Worm (Caenorhabditis elegans) whole organism, L4 larva: ENCODE data around the gene F13E9.19.

Experiments used
- F49E8.2 ChIP-seq: sonication (generic microtip); optimal IDR thresholded peaks from 2 replicates; lab custom pipeline; 2016; ENCODE audit warnings: missing compliant biosample characterization, mild to moderate bottlenecking, missing genetic modification characterization, borderline replicate concordance
- R02D3.7 ChIP-seq: fragments of 150-350 bp; sonication (generic microtip); optimal IDR thresholded peaks from 3 replicates; lab custom pipeline; 2014; ENCODE audit warnings: missing biosample characterization, missing genetic modification characterization
- ama-1 ChIP-seq: fragments of 150-350 bp; optimal IDR thresholded peaks from 2 replicates; lab custom pipeline; 2014; ENCODE audit warnings: inconsistent platforms, mixed read lengths
- fkh-10 ChIP-seq: fragments of 150-350 bp; optimal IDR thresholded peaks from 2 replicates; lab custom pipeline; 2014; ENCODE audit warnings: missing biosample characterization, missing genetic modification reagents, missing genetic modification characterization
- fos-1 ChIP-seq: fragments of 150-350 bp; optimal IDR thresholded peaks from 2 replicates; lab custom pipeline; 2014; ENCODE audit warnings: missing biosample characterization, missing genetic modification characterization
- lir-3 ChIP-seq: sonication (generic microtip); optimal IDR thresholded peaks from 2 replicates; lab custom pipeline; 2016; ENCODE audit warnings: mild to moderate bottlenecking, missing genetic modification characterization, missing compliant biosample characterization
- mdt-29 ChIP-seq: fragments of 200-800 bp; sonication (Bioruptor generic); IDR thresholded peaks from 2 replicates; pipeline ENCODE4 v1.3.6; 2022; ENCODE audit warnings: missing genetic modification reagents, missing genetic modification characterization, missing compliant biosample characterization
- nhr-6 ChIP-seq: fragments of 150-350 bp; optimal IDR thresholded peaks from 2 replicates; lab custom pipeline; 2014; ENCODE audit warnings: missing biosample characterization, missing genetic modification characterization
- pha-4 ChIP-seq, 2 experiments: fragments of 150-350 bp in 1 of 2; fragments of 200-800 bp in 1 of 2; sonication (Bioruptor generic) in 1 of 2; IDR thresholded peaks in 1 of 2; optimal IDR thresholded peaks in 1 of 2; 2 replicates each; pipeline versions ENCODE4 v1.3.6 to Lab custom; 2014 to 2022; ENCODE audit warnings: missing genetic modification characterization in 2 of 2, missing genetic modification reagents in 2 of 2, missing biosample characterization in 1 of 2, missing compliant biosample characterization in 1 of 2
- set-16 ChIP-seq: fragments of 200-800 bp; sonication (Bioruptor generic); IDR thresholded peaks from 2 replicates; pipeline ENCODE4 v1.3.6; 2022; ENCODE audit warnings: missing genetic modification reagents, missing genetic modification characterization, missing compliant biosample characterization
- snpc-1.2 ChIP-seq: fragments of 200-800 bp; sonication (Bioruptor generic); IDR thresholded peaks from 2 replicates; pipeline ENCODE4 v1.3.6; 2022; ENCODE audit warnings: missing genetic modification reagents, missing genetic modification characterization, missing compliant biosample characterization

DNA sequence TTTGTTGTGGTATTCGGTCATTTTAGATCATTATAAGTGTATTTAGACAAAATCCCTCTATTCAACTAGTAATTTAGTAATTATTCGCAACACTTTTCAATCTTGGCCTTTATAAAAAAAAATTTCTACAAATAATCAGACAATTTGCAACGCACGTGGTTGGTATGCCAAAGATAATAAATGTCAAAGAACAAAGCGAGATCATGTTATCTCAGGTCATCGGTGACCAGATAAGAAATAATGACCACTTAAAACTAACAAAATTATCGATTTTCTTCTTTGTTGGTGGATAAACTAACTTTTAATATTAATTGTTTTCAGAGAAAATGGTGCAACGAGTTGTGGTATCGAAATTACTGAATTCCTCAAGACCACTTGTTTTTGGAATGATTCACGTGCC is 18.0 kb upstream of the F13E9.19 start, which contains the start of gene F13E9.13:
- TF ChIP-seq pha-4 (GFP tag; IDR thresholded peaks at IDR 0.05; lab: Robert Waterston, UW) (no peak), pha-4 (tag; optimal IDR thresholded peaks at IDR 0.05; lab: Kevin White, UChicago) (no peak), ama-1 (lab: Kevin White, UChicago) (no peak), nhr-6 (tag; lab: Kevin White, UChicago) (no peak), snpc-1.2 (no peak), set-16 (no peak), mdt-29 (GFP tag; lab: Robert Waterston, UW) (no peak), fos-1 (tag; lab: Kevin White, UChicago) (no peak), R02D3.7 (tag; lab: Kevin White, UChicago) (no peak), fkh-10 (GFP tag; lab: Kevin White, UChicago) (no peak), F49E8.2 (no peak), lir-3 (no peak)
